Worm (Caenorhabditis elegans) whole organism, L2 larva: ENCODE measurements around the gene acs-19.

ENCODE experiments used
- C34F6.9 ChIP-seq: fragments of 150-350 bp; optimal IDR thresholded peaks from 2 replicates; lab custom pipeline; 2014; ENCODE audit warnings: missing biosample characterization, missing genetic modification characterization
- F13H6.1 ChIP-seq: sonication (generic microtip); optimal IDR thresholded peaks from 2 replicates; lab custom pipeline; 2016; ENCODE audit warnings: missing genetic modification characterization, missing compliant biosample characterization
- R02D3.7 ChIP-seq: fragments of 150-350 bp; optimal IDR thresholded peaks from 2 replicates; lab custom pipeline; 2014; ENCODE audit warnings: missing biosample characterization, missing genetic modification characterization
- Y55F3AM.14 ChIP-seq: fragments of 200-800 bp; sonication (Bioruptor generic); optimal IDR thresholded peaks from 2 replicates; lab custom pipeline; 2018; ENCODE audit warnings: mild to moderate bottlenecking, missing genetic modification characterization, missing compliant biosample characterization
- ZK546.5 ChIP-seq: sonication (generic microtip); optimal IDR thresholded peaks from 2 replicates; lab custom pipeline; 2017; ENCODE audit warnings: missing biosample characterization, missing genetic modification characterization
- ama-1 ChIP-seq: fragments of 150-350 bp; optimal IDR thresholded peaks from 2 replicates; lab custom pipeline; 2018; ENCODE audit warnings: inconsistent platforms
- blmp-1 ChIP-seq: sonication (generic microtip); optimal IDR thresholded peaks from 2 replicates; lab custom pipeline; 2017; ENCODE audit warnings: missing genetic modification characterization, mild to moderate bottlenecking, missing compliant biosample characterization, antibody characterized with exemption, moderate library complexity; ENCODE audit not compliant: insufficient read depth
- ceh-82 ChIP-seq: fragments of 150-350 bp; optimal IDR thresholded peaks from 2 replicates; lab custom pipeline; 2014; ENCODE audit warnings: missing biosample characterization, missing genetic modification characterization
- crh-2 ChIP-seq: sonication (generic microtip); optimal IDR thresholded peaks from 2 replicates; lab custom pipeline; 2017; ENCODE audit warnings: missing biosample characterization, missing genetic modification characterization
- dmd-4 ChIP-seq: sonication (generic microtip); optimal IDR thresholded peaks from 2 replicates; lab custom pipeline; 2017; ENCODE audit warnings: missing biosample characterization, missing genetic modification characterization
- elt-1 ChIP-seq: fragments of 150-350 bp; optimal IDR thresholded peaks from 2 replicates; lab custom pipeline; 2014; ENCODE audit warnings: missing biosample characterization, missing genetic modification characterization
- fos-1 ChIP-seq: fragments of 150-350 bp; optimal IDR thresholded peaks from 2 replicates; lab custom pipeline; 2014; ENCODE audit warnings: missing biosample characterization, missing genetic modification characterization
- lin-11 ChIP-seq: fragments of 150-350 bp; sonication (generic microtip); optimal IDR thresholded peaks from 2 replicates; lab custom pipeline; 2014; ENCODE audit warnings: missing biosample characterization, missing genetic modification characterization, inconsistent platforms, mixed read lengths
- lin-13 ChIP-seq: fragments of 150-350 bp; optimal IDR thresholded peaks from 2 replicates; lab custom pipeline; 2014; ENCODE audit warnings: missing biosample characterization, missing genetic modification reagents, missing genetic modification characterization
- lin-39 ChIP-seq: fragments of 150-350 bp; optimal IDR thresholded peaks from 2 replicates; lab custom pipeline; 2014; ENCODE audit warnings: missing biosample characterization, missing genetic modification reagents, missing genetic modification characterization
- lsy-2 ChIP-seq, 2 experiments: fragments of 150-350 bp in 1 of 2; sonication (generic microtip) in 1 of 2; optimal IDR thresholded peaks; 2 replicates each; lab custom pipeline; 2014 to 2017; ENCODE audit warnings: missing biosample characterization in 2 of 2, missing genetic modification characterization in 2 of 2
- mab-5 ChIP-seq: fragments of 150-350 bp; optimal IDR thresholded peaks from 2 replicates; lab custom pipeline; 2014; ENCODE audit warnings: missing biosample characterization, missing genetic modification characterization
- mbf-1 ChIP-seq: sonication (generic microtip); optimal IDR thresholded peaks from 2 replicates; lab custom pipeline; 2017; ENCODE audit warnings: missing biosample characterization, missing genetic modification characterization
- nhr-10 ChIP-seq: sonication (generic microtip); optimal IDR thresholded peaks from 2 replicates; lab custom pipeline; 2017; ENCODE audit warnings: missing biosample characterization, missing genetic modification characterization
- nhr-129 ChIP-seq: fragments of 150-350 bp; optimal IDR thresholded peaks from 2 replicates; lab custom pipeline; 2014; ENCODE audit warnings: missing biosample characterization, missing genetic modification characterization
- nhr-21 ChIP-seq: fragments of 150-350 bp; optimal IDR thresholded peaks from 2 replicates; lab custom pipeline; 2014; ENCODE audit warnings: missing biosample characterization, missing genetic modification characterization
- nhr-23 ChIP-seq: fragments of 150-350 bp; optimal IDR thresholded peaks from 2 replicates; lab custom pipeline; 2014; ENCODE audit warnings: missing biosample characterization, missing genetic modification reagents, missing genetic modification characterization
- nhr-25 ChIP-seq: fragments of 150-350 bp; sonication (generic microtip); optimal IDR thresholded peaks from 3 replicates; lab custom pipeline; 2014; ENCODE audit warnings: missing biosample characterization, missing genetic modification characterization
- nhr-6 ChIP-seq: fragments of 150-350 bp; optimal IDR thresholded peaks from 2 replicates; lab custom pipeline; 2014; ENCODE audit warnings: missing biosample characterization, missing genetic modification characterization
- nhr-77 ChIP-seq: fragments of 150-350 bp; optimal IDR thresholded peaks from 2 replicates; lab custom pipeline; 2014; ENCODE audit warnings: missing biosample characterization, missing genetic modification characterization
- skn-1 ChIP-seq: sonication (generic microtip); optimal IDR thresholded peaks from 2 replicates; lab custom pipeline; 2017; ENCODE audit warnings: missing biosample characterization, missing genetic modification characterization
- sma-3 ChIP-seq: sonication (generic microtip); optimal IDR thresholded peaks from 2 replicates; lab custom pipeline; 2016; ENCODE audit warnings: missing genetic modification reagents, missing genetic modification characterization, missing compliant biosample characterization
- sma-9 ChIP-seq, 2 experiments: fragments of 150-350 bp in 1 of 2; sonication (generic microtip) in 1 of 2; optimal IDR thresholded peaks; 2 replicates each; lab custom pipeline; 2014 to 2016; ENCODE audit warnings: missing genetic modification characterization in 2 of 2, mild to moderate bottlenecking in 1 of 2, missing biosample characterization in 1 of 2, missing compliant biosample characterization in 1 of 2, missing genetic modification reagents in 1 of 2, moderate library complexity in 1 of 2
- snpc-4 ChIP-seq: fragments of 150-350 bp; optimal IDR thresholded peaks from 2 replicates; lab custom pipeline; 2014; ENCODE audit warnings: missing biosample characterization, missing genetic modification characterization
- unc-39 ChIP-seq: fragments of 150-350 bp; optimal IDR thresholded peaks from 2 replicates; lab custom pipeline; 2014; ENCODE audit warnings: missing biosample characterization, missing genetic modification characterization
- unc-55 ChIP-seq: fragments of 150-350 bp; sonication (generic microtip); optimal IDR thresholded peaks from 3 replicates; lab custom pipeline; 2014; ENCODE audit warnings: missing biosample characterization, missing genetic modification reagents, missing genetic modification characterization
- zag-1 ChIP-seq: fragments of 150-350 bp; optimal IDR thresholded peaks from 2 replicates; lab custom pipeline; 2014; ENCODE audit warnings: missing biosample characterization, missing genetic modification characterization
- ztf-1 ChIP-seq: fragments of 200-800 bp; sonication (Bioruptor generic); conservative IDR thresholded peaks from 2 replicates; pipeline ENCODE4 v1.3.6; 2022; ENCODE audit warnings: missing genetic modification characterization, missing compliant biosample characterization
- ztf-4 ChIP-seq: fragments of 150-350 bp; optimal IDR thresholded peaks from 2 replicates; lab custom pipeline; 2014; ENCODE audit warnings: missing biosample characterization, missing genetic modification characterization

The acs-19 gene

DNA sequence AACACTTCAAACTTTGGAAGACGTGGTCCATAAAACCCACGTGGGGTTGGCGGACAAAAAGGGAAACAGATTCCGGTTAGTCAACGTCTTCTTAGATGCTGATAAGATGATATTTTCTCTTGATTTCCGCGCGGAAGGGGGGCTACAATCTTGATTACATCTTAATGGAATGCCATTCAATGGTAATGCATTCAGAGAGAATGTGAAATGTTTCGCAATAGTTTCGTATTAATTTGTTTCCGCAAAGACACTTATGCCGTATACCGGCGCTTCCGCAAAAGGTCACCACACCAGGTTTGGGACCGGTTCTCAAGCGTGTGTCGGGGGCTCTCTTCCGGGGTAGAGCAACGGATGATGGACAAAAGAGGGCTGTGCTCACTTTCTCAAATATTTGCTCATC lies 10.2 kb downstream of the acs-19 start:
- TF ChIP-seq nhr-129 (tag; lab: Kevin White, UChicago) (peak; percentile 53), ceh-82 (no peak)

DNA sequence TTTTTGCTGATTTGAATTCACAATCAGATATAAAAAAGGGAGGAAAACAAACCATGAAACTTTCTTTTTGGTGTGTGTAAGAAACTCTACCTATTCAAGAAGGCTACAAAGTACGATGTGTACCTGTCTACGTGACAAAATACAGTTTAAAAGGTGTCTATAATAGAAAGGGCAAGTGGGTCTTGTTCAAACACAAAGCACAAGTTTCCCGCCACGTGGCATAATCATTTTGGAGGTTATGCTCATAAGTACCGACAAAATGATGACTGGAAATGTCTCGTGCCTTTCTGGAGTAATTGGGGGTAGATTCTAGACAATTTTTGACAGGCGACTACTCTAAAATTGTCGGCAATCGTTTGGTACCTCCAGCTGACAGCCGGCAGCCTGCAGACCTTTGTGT lies 10.6 kb downstream of the acs-19 start:
- TF ChIP-seq crh-2 (tag; lab: Kevin White, UChicago) (peak; percentile 79), ama-1 (no peak), sma-9 (GFP tag; optimal IDR thresholded peaks at IDR 0.05; lab: Kevin White, UChicago) (peak; percentile 33), sma-9 (tag; optimal IDR thresholded peaks at IDR 0.05; lab: Kevin White, UChicago) (no peak)

DNA sequence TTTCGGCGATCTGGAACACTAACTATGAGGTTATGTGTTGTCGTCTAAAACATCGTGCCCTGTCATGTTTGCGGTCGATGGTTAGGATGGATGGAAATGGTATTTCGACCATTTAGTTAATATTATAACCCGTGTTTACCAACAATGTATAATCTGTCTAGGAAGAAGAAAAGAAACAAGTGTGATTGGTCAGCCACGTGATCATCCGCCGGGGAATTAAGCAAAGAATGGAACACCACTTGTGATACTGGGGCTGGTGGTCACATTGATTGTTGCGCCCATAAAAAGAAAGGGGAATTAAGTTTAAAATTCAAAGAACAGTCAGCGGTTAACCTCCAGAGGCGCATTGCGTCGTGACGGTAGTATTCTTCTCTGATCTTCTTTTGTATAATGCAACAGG lies 11.3 kb downstream of the acs-19 start:
- TF ChIP-seq nhr-21 (tag; lab: Kevin White, UChicago) = peak; percentile 29
- peak; percentile 36 for TF ChIP-seq nhr-129 (tag; lab: Kevin White, UChicago)
- peak in 1 of 2 experiments; percentile 15 for TF ChIP-seq lsy-2 (tag; optimal IDR thresholded peaks at IDR 0.05; lab: Kevin White, UChicago)
- TF ChIP-seq sma-9 (GFP tag; optimal IDR thresholded peaks at IDR 0.05; lab: Kevin White, UChicago) = peak; percentile 86
- no peak for TF ChIP-seq sma-9 (tag; optimal IDR thresholded peaks at IDR 0.05; lab: Kevin White, UChicago)
- TF ChIP-seq lin-39 (tag; lab: Kevin White, UChicago) = no peak
- TF ChIP-seq sma-3 (GFP tag; lab: Kevin White, UChicago) = peak; percentile 54
- peak; percentile 85 for TF ChIP-seq nhr-25 (tag; lab: Kevin White, UChicago)
- peak; percentile 48 for TF ChIP-seq crh-2 (tag; lab: Kevin White, UChicago)
- TF ChIP-seq nhr-10 (tag; lab: Kevin White, UChicago) = no peak
- TF ChIP-seq nhr-6 = peak; percentile 53
- TF ChIP-seq, all 48 proteins: peak for 8

DNA sequence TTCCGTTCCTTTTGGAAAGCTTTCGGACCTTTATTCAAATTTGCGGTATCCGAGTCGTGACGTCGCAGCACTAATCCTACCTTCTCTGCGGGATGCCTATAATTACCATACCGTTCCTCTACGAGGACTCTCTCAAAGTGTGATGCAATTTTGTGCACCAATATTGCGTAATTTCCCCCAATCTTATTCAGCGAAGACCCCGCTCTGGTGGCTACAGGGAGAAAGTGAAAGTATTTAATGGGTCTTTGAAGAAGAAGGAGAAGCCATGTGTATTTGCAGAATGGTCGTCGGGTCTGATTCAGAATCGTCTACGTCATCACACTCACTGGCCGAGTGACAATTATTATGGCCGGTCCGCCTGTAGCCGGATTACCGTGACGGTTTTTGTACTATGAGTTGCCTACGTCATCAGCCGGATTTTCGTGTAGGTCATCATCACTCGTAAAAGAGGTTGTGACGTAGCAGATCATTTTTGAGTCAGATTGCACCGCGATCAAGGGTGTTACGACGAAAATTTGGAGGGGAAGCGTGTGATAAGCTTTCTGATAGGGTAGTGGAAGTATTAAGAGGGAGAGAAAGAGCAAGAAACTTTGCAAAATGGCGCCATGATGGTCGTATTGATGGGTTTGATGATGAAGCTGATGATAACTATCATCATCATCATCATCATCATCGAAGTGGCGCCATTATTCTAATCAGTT lies 12.1 kb downstream of the acs-19 start:
- TF ChIP-seq crh-2 (tag; lab: Kevin White, UChicago) (peak; percentile 7), sma-9 (GFP tag; optimal IDR thresholded peaks at IDR 0.05; lab: Kevin White, UChicago) (peak; percentile 36), sma-9 (tag; optimal IDR thresholded peaks at IDR 0.05; lab: Kevin White, UChicago) (no peak), nhr-25 (tag; lab: Kevin White, UChicago) (peak; percentile 58), fos-1 (tag; lab: Kevin White, UChicago) (peak; percentile 51), lin-13 (no peak), blmp-1 (tag; lab: Kevin White, UChicago) (peak; percentile 36)

DNA sequence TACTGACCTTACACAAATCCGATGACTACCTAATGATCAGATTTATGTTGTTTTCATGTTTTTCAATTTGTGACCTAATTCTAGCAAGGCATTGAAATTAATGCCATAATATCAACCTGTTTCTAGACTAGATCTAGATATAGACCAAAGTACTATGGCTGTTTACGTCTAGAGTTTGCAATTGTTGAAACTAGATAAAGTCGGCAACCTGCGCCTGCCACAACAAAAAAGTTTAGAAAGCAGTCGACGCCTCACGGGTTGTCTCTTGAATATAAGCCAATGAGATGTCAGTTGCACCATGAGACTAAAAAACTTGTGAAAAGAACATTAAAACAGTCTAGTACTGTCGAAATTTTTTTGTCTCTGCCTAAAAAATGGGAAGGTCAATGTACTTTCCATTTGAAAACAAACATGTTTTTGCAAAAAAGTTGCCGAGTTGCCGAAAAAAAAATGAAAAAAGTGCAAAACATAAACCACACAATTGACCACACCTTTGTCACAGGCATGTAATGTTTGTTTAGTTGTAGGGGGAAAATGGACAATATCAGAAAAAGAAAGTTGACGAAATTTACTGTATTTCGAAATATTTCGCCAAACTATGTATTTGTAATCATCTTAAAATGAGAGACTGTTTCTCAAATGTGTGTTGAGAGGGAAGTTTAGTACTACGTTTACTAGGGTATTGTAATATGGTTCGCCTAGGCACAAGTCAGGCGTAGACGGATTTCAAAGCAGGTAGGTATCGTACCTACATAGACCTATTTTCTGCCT lies 14.9 kb downstream of the acs-19 start:
- no peak for TF ChIP-seq F13H6.1 (tag; lab: Kevin White, UChicago)
- TF ChIP-seq dmd-4 (tag; lab: Kevin White, UChicago) = no peak
- TF ChIP-seq snpc-4 = peak; percentile 16
- TF ChIP-seq ztf-4 (tag; lab: Kevin White, UChicago) = no peak
- no peak for TF ChIP-seq elt-1 (tag; lab: Kevin White, UChicago)
- TF ChIP-seq Y55F3AM.14 (GFP tag; lab: Kevin White, UChicago) = no peak
- peak; percentile 55 for TF ChIP-seq nhr-129 (tag; lab: Kevin White, UChicago)
- no peak for TF ChIP-seq ZK546.5 (tag; lab: Kevin White, UChicago)
- TF ChIP-seq ceh-82 = no peak
- TF ChIP-seq mbf-1 (tag; lab: Kevin White, UChicago) = no peak
- no peak for TF ChIP-seq sma-9 (GFP tag; optimal IDR thresholded peaks at IDR 0.05; lab: Kevin White, UChicago)
- TF ChIP-seq sma-9 (tag; optimal IDR thresholded peaks at IDR 0.05; lab: Kevin White, UChicago) = no peak
- TF ChIP-seq nhr-25 (tag; lab: Kevin White, UChicago) = no peak
- no peak for TF ChIP-seq nhr-23 (tag; lab: Kevin White, UChicago)
- no peak for TF ChIP-seq nhr-77 (tag; lab: Kevin White, UChicago)
- TF ChIP-seq nhr-21 (tag; lab: Kevin White, UChicago) = no peak

DNA sequence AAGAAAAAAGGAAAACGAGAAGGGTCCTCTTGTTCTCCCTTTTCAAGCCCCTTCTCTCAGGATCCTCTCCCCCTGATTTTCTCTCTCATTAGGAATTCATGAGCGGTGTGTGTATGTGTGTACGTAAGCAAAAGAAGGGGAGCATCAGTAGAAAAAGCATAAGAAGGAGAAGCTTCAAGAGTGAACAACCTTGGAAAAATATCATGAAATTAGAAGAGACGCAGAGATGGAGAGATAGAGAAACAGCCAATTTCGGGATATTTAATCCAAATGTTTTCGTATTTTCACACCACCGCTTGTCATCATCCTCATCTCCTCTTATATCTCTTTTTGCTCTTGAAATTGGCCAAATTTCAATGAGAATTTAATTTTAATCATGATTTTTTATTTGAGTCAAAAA lies 18.9 kb downstream of the acs-19 start:
- TF ChIP-seq unc-39 (tag; lab: Kevin White, UChicago) (no peak), R02D3.7 (tag; lab: Kevin White, UChicago) (no peak), lin-11 (tag; lab: Kevin White, UChicago) (no peak), lin-39 (tag; lab: Kevin White, UChicago) (no peak), sma-9 (GFP tag; optimal IDR thresholded peaks at IDR 0.05; lab: Kevin White, UChicago) (no peak), sma-9 (tag; optimal IDR thresholded peaks at IDR 0.05; lab: Kevin White, UChicago) (no peak), nhr-25 (tag; lab: Kevin White, UChicago) (no peak), blmp-1 (tag; lab: Kevin White, UChicago) (no peak), unc-55 (GFP tag; lab: Kevin White, UChicago) (peak; percentile 16), nhr-77 (tag; lab: Kevin White, UChicago) (no peak), dmd-4 (tag; lab: Kevin White, UChicago) (no peak), zag-1 (tag; lab: Kevin White, UChicago) (no peak), lsy-2 (tag; optimal IDR thresholded peaks at IDR 0.05; lab: Kevin White, UChicago) (no peak), mbf-1 (tag; lab: Kevin White, UChicago) (no peak), C34F6.9 (peak; percentile 41), skn-1 (tag; lab: Kevin White, UChicago) (no peak), mab-5 (no peak), F13H6.1 (tag; lab: Kevin White, UChicago) (no peak), ztf-1 (GFP tag; lab: Robert Waterston, UW) (no peak)
